Worm (Caenorhabditis elegans): ENCODE data around the gene mpst-1.

- TF ChIP-seq hmg-4 (GFP tag; optimal IDR thresholded peaks at IDR 0.05) = no peak
- TF ChIP-seq tbx-11 (GFP tag; IDR thresholded peaks at IDR 0.05) = no peak
- no peak for TF ChIP-seq ama-1 (optimal IDR thresholded peaks at IDR 0.05)
- TF ChIP-seq ceh-36 (tag; optimal IDR thresholded peaks at IDR 0.05) = no peak
- no peak for TF ChIP-seq flt-1 (GFP tag; IDR thresholded peaks at IDR 0.05)
- no peak for TF ChIP-seq tra-4 (tag; optimal IDR thresholded peaks at IDR 0.05)
- TF ChIP-seq pes-1 (GFP tag; IDR thresholded peaks at IDR 0.05) = no peak
These were observed 7.4 kb downstream of the mpst-1 start for ce11 chrV:11819451-11819850.

Data from whole organism, early embryonic.